Fruit fly (Drosophila melanogaster) whole organism: ENCODE data around the gene CG4743.

Experiments
- CG8478 ChIP-seq: fragments of >200 bp; optimal IDR thresholded peaks from 2 replicates; lab custom pipeline; 2018; ENCODE audit warnings: inconsistent platforms
- Dll ChIP-seq: fragments of >200 bp; optimal IDR thresholded peaks from 2 replicates; lab custom pipeline; 2017
- EcR ChIP-seq, 2 experiments: fragments of >200 bp; optimal IDR thresholded peaks; 2 replicates each; lab custom pipeline; 2017; ENCODE audit warnings: missing biosample characterization in 2 of 2, missing genetic modification characterization in 2 of 2, missing genetic modification reagents in 2 of 2
- pan ChIP-seq: fragments of >200 bp; optimal IDR thresholded peaks from 2 replicates; lab custom pipeline; 2017
- psq ChIP-seq: fragments of >200 bp; optimal IDR thresholded peaks from 2 replicates; lab custom pipeline; 2017
- usp ChIP-seq: fragments of >200 bp; optimal IDR thresholded peaks from 2 replicates; lab custom pipeline; 2017; ENCODE audit warnings: missing biosample characterization, missing genetic modification characterization, mixed read lengths

dm6 chr3R:25630541-25630940 is 49.8 kb downstream of the CG4743 start:
- TF ChIP-seq EcR (GFP tag; optimal IDR thresholded peaks at IDR 0.05; lab: Kevin White, UChicago) = no peak
- TF ChIP-seq psq (lab: Kevin White, UChicago) = no peak
- TF ChIP-seq pan = no peak
- TF ChIP-seq usp (GFP tag; lab: Kevin White, UChicago) = no peak
- TF ChIP-seq CG8478 (lab: Kevin White, UChicago) = no peak
- no peak for TF ChIP-seq Dll
